Fruit fly (Drosophila melanogaster): Measurements from ENCODE around the gene amx.
A peak's percentile ranks its signal among the peaks of the same experiment; 100 is the strongest.

Gene amx

dm6 chrX:9196362-9196761 is 50.8 kb downstream of the amx start, which contains the start of gene CG12118 (continued):
- no peak for TF ChIP-seq CG10431 (GFP tag; optimal IDR thresholded peaks at IDR 0.05)
- TF ChIP-seq CG10654 (GFP tag; optimal IDR thresholded peaks at IDR 0.05): peak; percentile 82
- no peak for TF ChIP-seq wek (GFP tag; optimal IDR thresholded peaks at IDR 0.05)
- peak; percentile 81 for TF ChIP-seq CG2678 (tag; optimal IDR thresholded peaks at IDR 0.05)
- peak; percentile 82 for TF ChIP-seq CG32532 (GFP tag; IDR thresholded peaks at IDR 0.05)
- peak; percentile 62 for TF ChIP-seq CG18011 (GFP tag; optimal IDR thresholded peaks at IDR 0.05)
- TF ChIP-seq Xbp1 (GFP tag; optimal IDR thresholded peaks at IDR 0.05): peak; percentile 90
- TF ChIP-seq bcd (GFP tag; optimal IDR thresholded peaks at IDR 0.05): peak; percentile 58
- TF ChIP-seq C15 (GFP tag; IDR thresholded peaks at IDR 0.05): peak; percentile 61; the same call in 1 of the 3 replicates
- TF ChIP-seq tgo (GFP tag; IDR thresholded peaks at IDR 0.05): peak; percentile 79
- TF ChIP-seq kah (GFP tag; optimal IDR thresholded peaks at IDR 0.05): no peak
- peak; percentile 27 for TF ChIP-seq CG34376 (GFP tag; optimal IDR thresholded peaks at IDR 0.05)
- TF ChIP-seq Asciz (GFP tag; optimal IDR thresholded peaks at IDR 0.05): no peak
- 0 out of 2 replicates have a peak, but pooled peaks have one; percentile 10 for TF ChIP-seq CG8765 (GFP tag; IDR thresholded peaks at IDR 0.05)
- no peak for TF ChIP-seq CG15479 (GFP tag; optimal IDR thresholded peaks at IDR 0.05)
- peak; percentile 91 for TF ChIP-seq CG12391 (tag; optimal IDR thresholded peaks at IDR 0.05)
- TF ChIP-seq CTCF (GFP tag; optimal IDR thresholded peaks at IDR 0.05): no peak
- peak; percentile 53 for TF ChIP-seq Nf-YB (GFP tag; optimal IDR thresholded peaks at IDR 0.05)
- TF ChIP-seq sc (optimal IDR thresholded peaks at IDR 0.05): no peak
- TF ChIP-seq sc (GFP tag; optimal IDR thresholded peaks at IDR 0.05): peak; percentile 46
- TF ChIP-seq Awh (GFP tag; IDR thresholded peaks at IDR 0.05): peak; percentile 79; the same call in 1 of the 2 replicates
- peak; percentile 67 for TF ChIP-seq Spps (tag; optimal IDR thresholded peaks at IDR 0.05)
- TF ChIP-seq ci (GFP tag; IDR thresholded peaks at IDR 0.05): peak; percentile 90
- peak; percentile 55 for TF ChIP-seq mam (GFP tag; optimal IDR thresholded peaks at IDR 0.05)
- TF ChIP-seq danr (GFP tag; IDR thresholded peaks at IDR 0.05): 0 out of 2 replicates have a peak, but pooled peaks have one; percentile 46
- no peak for TF ChIP-seq nom (GFP tag; optimal IDR thresholded peaks at IDR 0.05)
- peak; percentile 73; the same call in 2 of the 3 replicates for TF ChIP-seq otp (GFP tag; IDR thresholded peaks at IDR 0.05)
- TF ChIP-seq cad (GFP tag; optimal IDR thresholded peaks at IDR 0.05): no peak
- TF ChIP-seq sug (tag; optimal IDR thresholded peaks at IDR 0.05): peak; percentile 57
- peak; percentile 32 for TF ChIP-seq CG11723 (GFP tag; optimal IDR thresholded peaks at IDR 0.05)
- TF ChIP-seq zen (tag; optimal IDR thresholded peaks at IDR 0.05): peak; percentile 78
- TF ChIP-seq crc (GFP tag; optimal IDR thresholded peaks at IDR 0.05): no peak
- no peak for TF ChIP-seq CG8359 (GFP tag; optimal IDR thresholded peaks at IDR 0.05; ENCODE audit: borderline replicate concordance)
- no peak for TF ChIP-seq nau (GFP tag; optimal IDR thresholded peaks at IDR 0.05)
- TF ChIP-seq NC2α (GFP tag; optimal IDR thresholded peaks at IDR 0.05): no peak
- TF ChIP-seq CG1832 (GFP tag; optimal IDR thresholded peaks at IDR 0.05): no peak
- TF ChIP-seq CG32772 (GFP tag; IDR thresholded peaks at IDR 0.05): peak; percentile 75
- TF ChIP-seq CG6654 (GFP tag; optimal IDR thresholded peaks at IDR 0.05): no peak
- peak; percentile 79 for TF ChIP-seq CG12155 (GFP tag; optimal IDR thresholded peaks at IDR 0.05)
- TF ChIP-seq z (GFP tag; IDR thresholded peaks at IDR 0.05): no peak
- TF ChIP-seq CG4424 (GFP tag; optimal IDR thresholded peaks at IDR 0.05): peak; percentile 77
- TF ChIP-seq CG16863 (GFP tag; optimal IDR thresholded peaks at IDR 0.05): peak; percentile 14
- TF ChIP-seq abd-A (tag; optimal IDR thresholded peaks at IDR 0.05): no peak
- TF ChIP-seq pnt (GFP tag; optimal IDR thresholded peaks at IDR 0.05): no peak
- TF ChIP-seq CG13287 (GFP tag; IDR thresholded peaks at IDR 0.05; ENCODE audit: partially characterized antibody): peak; percentile 96
- TF ChIP-seq Nf-YC (tag; optimal IDR thresholded peaks at IDR 0.05): peak; percentile 51
- peak; percentile 63 for TF ChIP-seq CG8924 (tag; optimal IDR thresholded peaks at IDR 0.05)
- peak; percentile 82 for TF ChIP-seq Dbx (GFP tag; IDR thresholded peaks at IDR 0.05)
- no peak for TF ChIP-seq kni (GFP tag; optimal IDR thresholded peaks at IDR 0.05)
- no peak for TF ChIP-seq Stat92E (GFP tag; optimal IDR thresholded peaks at IDR 0.05)
- TF ChIP-seq cato (GFP tag; optimal IDR thresholded peaks at IDR 0.05; ENCODE audit: borderline replicate concordance): peak; percentile 64

Data from whole organism, embryonic.